ENCODE assay signal across 6 worm cellular contexts in the genomic region with DNA sequence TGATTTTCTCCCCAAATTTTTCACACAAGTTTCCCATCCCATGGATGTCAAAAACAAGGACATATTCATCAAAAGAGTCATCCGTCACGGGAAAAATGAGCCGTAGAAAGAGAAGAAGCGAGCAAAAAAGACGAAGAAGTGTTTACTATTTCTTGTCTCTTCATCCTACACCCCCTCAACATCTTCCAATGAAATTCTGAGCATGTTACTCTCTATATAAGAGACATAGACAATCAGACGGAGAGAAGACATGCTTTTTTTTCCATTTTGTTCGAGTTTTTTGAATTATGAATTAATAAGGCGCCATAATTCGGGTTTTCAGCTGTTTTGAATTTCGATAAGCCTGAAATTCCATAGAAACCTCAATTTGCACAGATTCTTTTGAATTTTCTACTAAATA.
TF ChIP-seq lines count a peak whose summit lies in the region.

No protein-coding gene starts in this region.

TF ChIP-seq in whole organism, L1 larva, 84 proteins besides CTCF, POLR2A, EP300 and RAD21:
- TF ChIP-seq nhr-84 (tag; optimal IDR thresholded peaks at IDR 0.05; lab: Kevin White, UChicago): no peak
- no peak for TF ChIP-seq irx-1 (tag; optimal IDR thresholded peaks at IDR 0.05; lab: Kevin White, UChicago)
- no peak for TF ChIP-seq hlh-4 (tag; optimal IDR thresholded peaks at IDR 0.05; lab: Kevin White, UChicago)
- TF ChIP-seq ceh-82 (tag; optimal IDR thresholded peaks at IDR 0.05; lab: Kevin White, UChicago): peak in 1 of 3 experiments; percentile 11
- no peak for TF ChIP-seq efl-1 (optimal IDR thresholded peaks at IDR 0.05; lab: Kevin White, UChicago)
- peak in 1 of 2 experiments; percentile 1 for TF ChIP-seq efl-1 (GFP tag; optimal IDR thresholded peaks at IDR 0.05 in 1 of 2; lab: Kevin White, UChicago)
- no peak for TF ChIP-seq lin-39 (tag; optimal IDR thresholded peaks at IDR 0.05; lab: Kevin White, UChicago)
- no peak for TF ChIP-seq isw-1 (GFP tag; IDR thresholded peaks at IDR 0.05; lab: Robert Waterston, UW)
- no peak for TF ChIP-seq mdl-1 (tag; optimal IDR thresholded peaks at IDR 0.05; lab: Kevin White, UChicago)
- TF ChIP-seq lsy-2 (tag; optimal IDR thresholded peaks at IDR 0.05; lab: Kevin White, UChicago): peak in 1 of 2 experiments; percentile 28
- no peak for TF ChIP-seq ets-5 (GFP tag; IDR thresholded peaks at IDR 0.05; lab: Robert Waterston, UW)
- TF ChIP-seq lin-14 (GFP tag; optimal IDR thresholded peaks at IDR 0.05; lab: Kevin White, UChicago): peak; percentile 72

TF ChIP-seq in whole organism, L2 larva, 48 proteins besides CTCF, POLR2A, EP300 and RAD21:
- TF ChIP-seq unc-55 (GFP tag; optimal IDR thresholded peaks at IDR 0.05; lab: Kevin White, UChicago): peak; percentile 91
- TF ChIP-seq ZK546.5 (tag; optimal IDR thresholded peaks at IDR 0.05; lab: Kevin White, UChicago): no peak
- TF ChIP-seq crh-2 (tag; optimal IDR thresholded peaks at IDR 0.05; lab: Kevin White, UChicago): peak; percentile 14
- TF ChIP-seq lsy-2 (tag; optimal IDR thresholded peaks at IDR 0.05; lab: Kevin White, UChicago): peak in 1 of 2 experiments; percentile 53
- TF ChIP-seq C34F6.9 (tag; optimal IDR thresholded peaks at IDR 0.05; lab: Kevin White, UChicago): peak; percentile 65
- peak; percentile 41 for TF ChIP-seq alr-1 (tag; optimal IDR thresholded peaks at IDR 0.05; lab: Kevin White, UChicago)
- no peak for TF ChIP-seq mab-5 (tag; optimal IDR thresholded peaks at IDR 0.05; lab: Kevin White, UChicago)

TF ChIP-seq in whole organism, L3 larva, 47 proteins besides CTCF, POLR2A, EP300 and RAD21:
- TF ChIP-seq lin-39 (tag; optimal IDR thresholded peaks at IDR 0.05; lab: Kevin White, UChicago): peak; percentile 46
- peak; percentile 13 for TF ChIP-seq nfya-1 (tag; optimal IDR thresholded peaks at IDR 0.05; lab: Kevin White, UChicago; ENCODE audit: insufficient read depth)
- no peak for TF ChIP-seq sea-2 (GFP tag; optimal IDR thresholded peaks at IDR 0.05; lab: Kevin White, UChicago)
- no peak for TF ChIP-seq fkh-10 (GFP tag; optimal IDR thresholded peaks at IDR 0.05; lab: Kevin White, UChicago)
- no peak for TF ChIP-seq skn-1 (tag; optimal IDR thresholded peaks at IDR 0.05; lab: Kevin White, UChicago)
- no peak for TF ChIP-seq egl-27 (tag; optimal IDR thresholded peaks at IDR 0.05; lab: Kevin White, UChicago)
- peak; percentile 30 for TF ChIP-seq hmg-11 (tag; optimal IDR thresholded peaks at IDR 0.05; lab: Kevin White, UChicago)
TF ChIP-seq in whole organism, L3 larva: peak in this region for 3.

TF ChIP-seq in whole organism, L4 larva, 104 proteins besides CTCF, POLR2A, EP300 and RAD21:
- TF ChIP-seq lsy-2 (tag; optimal IDR thresholded peaks at IDR 0.05; lab: Kevin White, UChicago) (peak in 1 of 2 experiments; percentile 25), unc-62 (GFP tag; optimal IDR thresholded peaks at IDR 0.05 in 1 of 2; lab: Kevin White, UChicago) (peak in 1 of 2 experiments; percentile 89), unc-62 (tag; optimal IDR thresholded peaks at IDR 0.05; lab: Kevin White, UChicago) (no peak), fkh-10 (GFP tag; optimal IDR thresholded peaks at IDR 0.05; lab: Kevin White, UChicago) (peak; percentile 56), zip-2 (tag; optimal IDR thresholded peaks at IDR 0.05; lab: Kevin White, UChicago) (no peak), F37D6.2 (tag; optimal IDR thresholded peaks at IDR 0.05; lab: Kevin White, UChicago) (no peak)

TF ChIP-seq in whole organism, mixed stage, embryonic, 35 proteins besides CTCF, POLR2A, EP300 and RAD21:
- TF ChIP-seq lsy-2 (tag; optimal IDR thresholded peaks at IDR 0.05; lab: Kevin White, UChicago) (no peak), ces-1 (GFP tag; optimal IDR thresholded peaks at IDR 0.05; lab: Kevin White, UChicago) (peak; percentile 27)
TF ChIP-seq in whole organism, mixed stage, embryonic: peak in this region for 1.

TF ChIP-seq in whole organism, young adult, 124 proteins besides CTCF, POLR2A, EP300 and RAD21:
- TF ChIP-seq hmg-1.2 (GFP tag; IDR thresholded peaks at IDR 0.05; lab: Robert Waterston, UW) (peak; percentile 7; the same call in 1 of the 2 replicates), nhr-27 (tag; optimal IDR thresholded peaks at IDR 0.05; lab: Kevin White, UChicago) (no peak), hrde-1 (tag; optimal IDR thresholded peaks at IDR 0.05; lab: Kevin White, UChicago; ENCODE audit: borderline replicate concordance) (no peak), B0261.1 (tag; optimal IDR thresholded peaks at IDR 0.05; lab: Kevin White, UChicago) (no peak)
TF ChIP-seq in whole organism, young adult: peak in this region for 1.
